Fruit fly (Drosophila melanogaster) whole organism, adult: ENCODE results near the gene eIF2Bbeta.

Source experiments
- CG12768 ChIP-seq: fragments of 200-800 bp; sonication (Bioruptor generic); optimal IDR thresholded peaks from 2 replicates; lab custom pipeline; 2017; ENCODE audit warnings: missing biosample characterization, missing genetic modification characterization, mild to moderate bottlenecking, moderate library complexity, missing genetic modification reagents
- CG14711 ChIP-seq: fragments of 200-800 bp; sonication (Bioruptor generic); optimal IDR thresholded peaks from 2 replicates; lab custom pipeline; 2018; ENCODE audit warnings: missing biosample characterization, mild to moderate bottlenecking, missing genetic modification characterization, moderate library complexity
- CG33017 ChIP-seq: fragments of 200-800 bp; sonication (Bioruptor generic); optimal IDR thresholded peaks from 2 replicates; lab custom pipeline; 2018; ENCODE audit warnings: missing biosample characterization, mild to moderate bottlenecking, missing genetic modification characterization, moderate library complexity
- CG5204 ChIP-seq: fragments of 200-800 bp; sonication (Bioruptor generic); optimal IDR thresholded peaks from 2 replicates; lab custom pipeline; 2016; ENCODE audit warnings: missing biosample characterization, missing genetic modification characterization
- CG7101 ChIP-seq: fragments of 200-800 bp; sonication (Bioruptor generic); optimal IDR thresholded peaks from 2 replicates; lab custom pipeline; 2018; ENCODE audit warnings: missing biosample characterization, mild to moderate bottlenecking, missing genetic modification characterization, moderate library complexity
- Hr96 ChIP-seq: fragments of 200-800 bp; sonication (Bioruptor generic); optimal IDR thresholded peaks from 2 replicates; lab custom pipeline; 2016; ENCODE audit warnings: missing biosample characterization, missing genetic modification characterization
- Mnt ChIP-seq: fragments of 200-800 bp; sonication (Bioruptor generic); optimal IDR thresholded peaks from 2 replicates; lab custom pipeline; 2016; ENCODE audit warnings: missing biosample characterization, mild to moderate bottlenecking, missing genetic modification characterization
- bab1 ChIP-seq: fragments of 200-800 bp; sonication (Bioruptor generic); optimal IDR thresholded peaks from 3 replicates; lab custom pipeline; 2019; ENCODE audit warnings: missing biosample characterization, mild to moderate bottlenecking, missing genetic modification characterization, moderate library complexity
- cnc ChIP-seq, 2 experiments: fragments of >200 bp; optimal IDR thresholded peaks; 2 replicates each; lab custom pipeline; 2017
- kay ChIP-seq: fragments of 200-800 bp; sonication (Bioruptor generic); peaks from one replicate; lab custom pipeline; 2016; ENCODE audit warnings: missing biosample characterization, missing genetic modification characterization, borderline replicate concordance
- ovo ChIP-seq: fragments of 200-800 bp; sonication (Bioruptor generic); optimal IDR thresholded peaks from 2 replicates; lab custom pipeline; 2016; ENCODE audit warnings: missing biosample characterization, missing genetic modification characterization
- pad ChIP-seq: fragments of 200-800 bp; sonication (Bioruptor generic); optimal IDR thresholded peaks from 3 replicates; lab custom pipeline; 2017; ENCODE audit warnings: missing biosample characterization, missing genetic modification characterization, mild to moderate bottlenecking, moderate library complexity, missing genetic modification reagents
- toe ChIP-seq: fragments of 200-800 bp; sonication (Bioruptor generic); optimal IDR thresholded peaks from 2 replicates; lab custom pipeline; 2016; ENCODE audit warnings: missing biosample characterization, missing genetic modification characterization

DNA sequence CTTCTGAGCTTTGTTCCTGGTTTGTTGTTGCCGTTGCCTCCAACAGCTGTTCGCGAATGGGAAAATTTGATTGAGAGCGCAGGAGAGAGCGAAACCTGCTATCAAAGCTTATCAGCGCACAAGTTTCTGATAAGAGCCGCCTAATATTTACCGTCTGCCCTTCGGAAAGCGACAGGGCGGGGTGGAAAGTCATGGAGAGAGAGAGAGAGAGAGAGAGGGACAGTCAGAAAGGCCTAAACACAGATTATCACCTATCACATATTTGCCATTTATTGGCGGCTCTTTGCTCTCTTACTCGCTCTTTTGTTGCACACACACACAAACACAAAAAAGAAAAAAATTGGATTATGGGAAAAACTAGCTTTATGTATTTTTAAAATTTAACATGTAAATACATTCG is 39.2 kb downstream of the eIF2Bbeta start:
- no peak for TF ChIP-seq Hr96 (GFP tag; lab: Kevin White, UChicago)
- no peak for TF ChIP-seq kay
- no peak for TF ChIP-seq toe
- no peak for TF ChIP-seq bab1 (GFP tag; lab: Kevin White, UChicago)
- no peak for TF ChIP-seq cnc (optimal IDR thresholded peaks at IDR 0.05; lab: Kevin White, UChicago)
- TF ChIP-seq pad (GFP tag; lab: Kevin White, UChicago): no peak
- TF ChIP-seq Mnt: no peak
- TF ChIP-seq CG5204 (GFP tag; lab: Kevin White, UChicago): no peak
- TF ChIP-seq CG33017 (tag; lab: Kevin White, UChicago): no peak
- no peak for TF ChIP-seq CG7101
- TF ChIP-seq ovo (GFP tag; lab: Kevin White, UChicago): no peak
- no peak for TF ChIP-seq CG12768 (GFP tag; lab: Kevin White, UChicago)
- no peak for TF ChIP-seq CG14711 (tag; lab: Kevin White, UChicago)
